Worm (Caenorhabditis elegans) whole organism, L1 larva: Measurements from ENCODE around the gene metl-2.

Source experiments
- C16A3.4 ChIP-seq: fragments of 150-350 bp; optimal IDR thresholded peaks from 2 replicates; lab custom pipeline; 2014; ENCODE audit warnings: missing biosample characterization, missing genetic modification characterization
- C34B4.2 ChIP-seq: sonication (generic microtip); optimal IDR thresholded peaks from 2 replicates; lab custom pipeline; 2017; ENCODE audit warnings: mild to moderate bottlenecking, missing genetic modification characterization, missing compliant biosample characterization
- F16B12.6 ChIP-seq: fragments of 150-350 bp; optimal IDR thresholded peaks from 2 replicates; lab custom pipeline; 2014; ENCODE audit warnings: missing biosample characterization, missing genetic modification characterization
- ama-1 ChIP-seq: fragments of 150-350 bp; optimal IDR thresholded peaks from 2 replicates; lab custom pipeline; 2014
- ceh-63 ChIP-seq: fragments of 200-800 bp; sonication (Bioruptor generic); optimal IDR thresholded peaks from 2 replicates; lab custom pipeline; 2018; ENCODE audit warnings: mild to moderate bottlenecking, missing genetic modification characterization, missing compliant biosample characterization
- ceh-88 ChIP-seq: fragments of 200-800 bp; sonication (Bioruptor generic); IDR thresholded peaks from 2 replicates; pipeline ENCODE4 v1.3.6; 2022; ENCODE audit warnings: missing genetic modification characterization, missing compliant biosample characterization
- ceh-90 ChIP-seq: sonication (generic microtip); optimal IDR thresholded peaks from 2 replicates; lab custom pipeline; 2016; ENCODE audit warnings: missing genetic modification characterization, missing compliant biosample characterization
- ces-1 ChIP-seq: fragments of 150-350 bp; optimal IDR thresholded peaks from 2 replicates; lab custom pipeline; 2014; ENCODE audit warnings: missing biosample characterization, missing genetic modification reagents, missing genetic modification characterization
- dpl-1 ChIP-seq, 3 experiments: fragments of 150-350 bp in 2 of 3; sonication (generic microtip) in 1 of 3; optimal IDR thresholded peaks; 2 replicates each; lab custom pipeline; 2014 to 2017; ENCODE audit warnings: missing biosample characterization in 3 of 3, missing genetic modification characterization in 3 of 3, missing genetic modification reagents in 3 of 3
- dsc-1 ChIP-seq: sonication (generic microtip); optimal IDR thresholded peaks from 2 replicates; lab custom pipeline; 2016; ENCODE audit warnings: mild to moderate bottlenecking, missing genetic modification characterization, missing compliant biosample characterization
- efl-1 ChIP-seq, 4 experiments: fragments of 150-350 bp; optimal IDR thresholded peaks in 3 of 4; peaks in 1 of 4; 1 replicate in 1 of 4; 2 replicates in 3 of 4; lab custom pipeline; 2014; ENCODE audit warnings: missing biosample characterization in 2 of 4, missing genetic modification characterization in 2 of 4, missing genetic modification reagents in 2 of 4
- egl-27 ChIP-seq, 2 experiments: fragments of 150-350 bp in 1 of 2; sonication (generic microtip); optimal IDR thresholded peaks; 3 replicates each; lab custom pipeline; 2017 to 2018; ENCODE audit warnings: missing biosample characterization in 2 of 2, missing genetic modification characterization in 2 of 2, missing genetic modification reagents in 2 of 2
- fkh-10 ChIP-seq: sonication (generic microtip); optimal IDR thresholded peaks from 2 replicates; lab custom pipeline; 2017; ENCODE audit warnings: missing biosample characterization, missing genetic modification reagents, missing genetic modification characterization
- fkh-8 ChIP-seq: sonication (generic microtip); optimal IDR thresholded peaks from 2 replicates; lab custom pipeline; 2016; ENCODE audit warnings: mild to moderate bottlenecking, missing genetic modification characterization, missing compliant biosample characterization
- fos-1 ChIP-seq: fragments of 150-350 bp; optimal IDR thresholded peaks from 2 replicates; lab custom pipeline; 2014; ENCODE audit warnings: missing biosample characterization, missing genetic modification characterization
- grh-1 ChIP-seq: fragments of 200-800 bp; sonication (Bioruptor generic); IDR thresholded peaks from 2 replicates; pipeline ENCODE4 v1.3.6; 2022; ENCODE audit warnings: missing genetic modification reagents, missing genetic modification characterization, missing compliant biosample characterization
- hpl-2 ChIP-seq: fragments of 150-350 bp; optimal IDR thresholded peaks from 2 replicates; lab custom pipeline; 2014; ENCODE audit warnings: missing biosample characterization, missing genetic modification reagents, missing genetic modification characterization
- lin-14 ChIP-seq: fragments of 200-800 bp; sonication (Bioruptor generic); optimal IDR thresholded peaks from 2 replicates; lab custom pipeline; 2018; ENCODE audit warnings: mild to moderate bottlenecking, missing genetic modification characterization, moderate library complexity, missing compliant biosample characterization
- lin-35 ChIP-seq, 2 experiments: fragments of 150-350 bp; optimal IDR thresholded peaks; 2 replicates each; lab custom pipeline; 2014; ENCODE audit warnings: missing biosample characterization in 2 of 2, missing genetic modification characterization in 2 of 2, missing genetic modification reagents in 2 of 2
- lin-39 ChIP-seq: fragments of 150-350 bp; optimal IDR thresholded peaks from 2 replicates; lab custom pipeline; 2014; ENCODE audit warnings: missing biosample characterization, missing genetic modification reagents, missing genetic modification characterization
- lsy-2 ChIP-seq, 2 experiments: fragments of 150-350 bp; optimal IDR thresholded peaks; 2 replicates each; lab custom pipeline; 2014; ENCODE audit warnings: missing biosample characterization in 2 of 2, missing genetic modification characterization in 2 of 2
- mef-2 ChIP-seq: fragments of 150-350 bp; optimal IDR thresholded peaks from 2 replicates; lab custom pipeline; 2014; ENCODE audit warnings: missing biosample characterization, missing genetic modification characterization
- nhr-12 ChIP-seq: sonication (generic microtip); optimal IDR thresholded peaks from 2 replicates; lab custom pipeline; 2017; ENCODE audit warnings: missing biosample characterization, missing genetic modification characterization
- nhr-28 ChIP-seq: fragments of 150-350 bp; optimal IDR thresholded peaks from 2 replicates; lab custom pipeline; 2014; ENCODE audit warnings: missing biosample characterization, missing genetic modification characterization
- nhr-47 ChIP-seq: sonication (generic microtip); optimal IDR thresholded peaks from 2 replicates; lab custom pipeline; 2016; ENCODE audit warnings: mild to moderate bottlenecking, missing genetic modification characterization, moderate library complexity, missing compliant biosample characterization
- nhr-71 ChIP-seq: sonication (generic microtip); optimal IDR thresholded peaks from 2 replicates; lab custom pipeline; 2016; ENCODE audit warnings: mild to moderate bottlenecking, missing genetic modification characterization, moderate library complexity, missing compliant biosample characterization
- nhr-84 ChIP-seq: sonication (generic microtip); optimal IDR thresholded peaks from 2 replicates; lab custom pipeline; 2017; ENCODE audit warnings: missing biosample characterization, missing genetic modification characterization
- pax-3 ChIP-seq: fragments of 200-800 bp; sonication (Bioruptor generic); optimal IDR thresholded peaks from 2 replicates; lab custom pipeline; 2018; ENCODE audit warnings: mild to moderate bottlenecking, missing genetic modification characterization, moderate library complexity, missing compliant biosample characterization
- snpc-4 ChIP-seq: fragments of 150-350 bp; optimal IDR thresholded peaks from 2 replicates; lab custom pipeline; 2014; ENCODE audit warnings: missing biosample characterization, missing genetic modification characterization
- sox-4 ChIP-seq: sonication (generic microtip); optimal IDR thresholded peaks from 2 replicates; lab custom pipeline; 2016; ENCODE audit warnings: missing genetic modification characterization, missing compliant biosample characterization
- tlp-1 ChIP-seq: fragments of 150-350 bp; optimal IDR thresholded peaks from 2 replicates; lab custom pipeline; 2014; ENCODE audit warnings: missing biosample characterization, missing genetic modification characterization

metl-2 gene

ce11 chrII:14938319-14938718, 31.4 kb upstream of the metl-2 start:
- peak; percentile 85 for TF ChIP-seq fkh-10
- TF ChIP-seq nhr-12 (tag; lab: Kevin White, UChicago) = no peak
- no peak for TF ChIP-seq fos-1 (tag; lab: Kevin White, UChicago)
- TF ChIP-seq lin-14 (GFP tag; lab: Kevin White, UChicago) = peak; percentile 39
- peak; percentile 20 for TF ChIP-seq nhr-47 (tag; lab: Kevin White, UChicago)
- TF ChIP-seq efl-1 (optimal IDR thresholded peaks at IDR 0.05; lab: Kevin White, UChicago) = no peak
- TF ChIP-seq efl-1 (GFP tag; optimal IDR thresholded peaks at IDR 0.05 in 1 of 2; lab: Kevin White, UChicago) = peak in 1 of 2 experiments; percentile 17
- peak; percentile 28 for TF ChIP-seq nhr-71 (tag; lab: Kevin White, UChicago)
- peak; percentile 49 for TF ChIP-seq ces-1 (GFP tag; lab: Kevin White, UChicago)

ce11 chrII:14940325-14940724, 29.4 kb upstream of the metl-2 start:
- TF ChIP-seq fkh-10 = peak; percentile 62
- TF ChIP-seq F16B12.6 (tag; lab: Kevin White, UChicago) = no peak
- peak; percentile 41 for TF ChIP-seq lin-14 (GFP tag; lab: Kevin White, UChicago)
- no peak for TF ChIP-seq dsc-1 (tag; lab: Kevin White, UChicago)
- no peak for TF ChIP-seq lsy-2 (tag; optimal IDR thresholded peaks at IDR 0.05; lab: Kevin White, UChicago)
- peak; percentile 81 for TF ChIP-seq ceh-63 (GFP tag; lab: Kevin White, UChicago)
- TF ChIP-seq tlp-1 (tag; lab: Kevin White, UChicago) = no peak

- peak; percentile 3 for TF ChIP-seq nhr-71 (tag; lab: Kevin White, UChicago)
- no peak for TF ChIP-seq efl-1 (optimal IDR thresholded peaks at IDR 0.05; lab: Kevin White, UChicago)
- no peak for TF ChIP-seq efl-1 (GFP tag; optimal IDR thresholded peaks at IDR 0.05 in 1 of 2; lab: Kevin White, UChicago)
- peak; percentile 24 for TF ChIP-seq fkh-8 (tag; lab: Kevin White, UChicago)
- peak; percentile 91 for TF ChIP-seq dsc-1 (tag; lab: Kevin White, UChicago)
- TF ChIP-seq sox-4 (tag; lab: Kevin White, UChicago) = peak; percentile 53
- TF ChIP-seq pax-3 (tag; lab: Kevin White, UChicago) = peak; percentile 38
Measured at ce11 chrII:14940980-14941379, 28.7 kb upstream of the metl-2 start.

- TF ChIP-seq snpc-4 (tag; lab: Kevin White, UChicago) (peak; percentile 76), fkh-10 (peak; percentile 5), egl-27 (tag; optimal IDR thresholded peaks at IDR 0.05; lab: Kevin White, UChicago) (no peak), lin-39 (tag; lab: Kevin White, UChicago) (no peak), grh-1 (GFP tag; lab: Robert Waterston, UW) (no peak), lin-14 (GFP tag; lab: Kevin White, UChicago) (peak; percentile 2)
Measured at ce11 chrII:14945518-14945917, 24.2 kb upstream of the metl-2 start.

ce11 chrII:14946545-14946944, 23.2 kb upstream of the metl-2 start:
- TF ChIP-seq lin-14 (GFP tag; lab: Kevin White, UChicago) (peak; percentile 21), fkh-10 (peak; percentile 68), nhr-71 (tag; lab: Kevin White, UChicago) (no peak)
- TF ChIP-seq, all 84 proteins: peak for 2

- TF ChIP-seq lin-35 (GFP tag; optimal IDR thresholded peaks at IDR 0.05; lab: Kevin White, UChicago) (no peak), efl-1 (optimal IDR thresholded peaks at IDR 0.05; lab: Kevin White, UChicago) (no peak), efl-1 (GFP tag; optimal IDR thresholded peaks at IDR 0.05 in 1 of 2; lab: Kevin White, UChicago) (peak in 1 of 2 experiments; percentile 14)
Measured at ce11 chrII:14952464-14953064, 17.1 kb upstream of the metl-2 start.

- TF ChIP-seq mef-2 (tag; lab: Kevin White, UChicago) = no peak
- no peak for TF ChIP-seq C34B4.2 (tag; lab: Kevin White, UChicago)
- no peak for TF ChIP-seq ceh-88
- TF ChIP-seq C16A3.4 = no peak
- TF ChIP-seq lin-39 (tag; lab: Kevin White, UChicago) = no peak
- TF ChIP-seq pax-3 (tag; lab: Kevin White, UChicago) = no peak
- TF ChIP-seq ceh-90 (tag; lab: Kevin White, UChicago) = no peak
- no peak for TF ChIP-seq hpl-2 (GFP tag; lab: Kevin White, UChicago)
- TF ChIP-seq nhr-71 (tag; lab: Kevin White, UChicago) = no peak
- no peak for TF ChIP-seq tlp-1 (tag; lab: Kevin White, UChicago)
- no peak for TF ChIP-seq nhr-84 (tag; lab: Kevin White, UChicago)
- TF ChIP-seq nhr-28 (tag; lab: Kevin White, UChicago) = no peak
- TF ChIP-seq ama-1 (lab: Kevin White, UChicago) = no peak
- TF ChIP-seq dpl-1 (GFP tag; optimal IDR thresholded peaks at IDR 0.05; lab: Kevin White, UChicago) = no peak
- TF ChIP-seq, all 84 proteins: peak for 0
Measured at ce11 chrII:14958113-14958512, 11.6 kb upstream of the metl-2 start, which contains the start of gene Y53F4B.1. Gene Y53F4B.1, minus strand, starts transcription at chrII:14958213.
